Worm (Caenorhabditis elegans): ENCODE measurements around the gene atx-2.
A peak's percentile ranks its signal among the peaks of the same experiment; 100 is the strongest.

The atx-2 gene

DNA sequence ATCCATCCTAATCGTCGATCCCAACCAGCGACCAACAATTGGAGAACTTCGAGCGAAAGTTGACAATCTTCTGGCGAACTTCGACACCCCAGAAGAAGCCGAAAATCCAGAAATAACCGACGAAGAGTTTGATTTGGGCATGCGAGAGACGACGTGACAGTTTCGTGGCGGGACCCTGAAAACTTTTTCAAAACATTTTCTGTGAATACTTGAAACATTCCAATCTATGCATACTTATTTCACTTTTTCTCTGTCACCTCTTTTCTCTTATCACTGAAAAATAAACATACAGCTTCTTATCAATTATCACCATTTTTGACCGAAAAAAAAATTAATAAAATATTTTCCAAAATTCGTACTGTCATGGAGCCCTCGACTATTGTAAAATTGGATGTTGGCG is 20.8 kb downstream of the atx-2 start, which contains the start of gene D2045.8:
Gene D2045.8 (plus strand): TSS at position 301 of the 400 bp plus-strand sequence.
- TF ChIP-seq pha-4 (GFP tag; IDR thresholded peaks at IDR 0.05) (no peak), pha-4 (tag; optimal IDR thresholded peaks at IDR 0.05) (no peak), ceh-44 (GFP tag; IDR thresholded peaks at IDR 0.05) (no peak), daf-16 (GFP tag; optimal IDR thresholded peaks at IDR 0.05) (no peak), daf-16 (tag; optimal IDR thresholded peaks at IDR 0.05) (peak; percentile 18)

DNA sequence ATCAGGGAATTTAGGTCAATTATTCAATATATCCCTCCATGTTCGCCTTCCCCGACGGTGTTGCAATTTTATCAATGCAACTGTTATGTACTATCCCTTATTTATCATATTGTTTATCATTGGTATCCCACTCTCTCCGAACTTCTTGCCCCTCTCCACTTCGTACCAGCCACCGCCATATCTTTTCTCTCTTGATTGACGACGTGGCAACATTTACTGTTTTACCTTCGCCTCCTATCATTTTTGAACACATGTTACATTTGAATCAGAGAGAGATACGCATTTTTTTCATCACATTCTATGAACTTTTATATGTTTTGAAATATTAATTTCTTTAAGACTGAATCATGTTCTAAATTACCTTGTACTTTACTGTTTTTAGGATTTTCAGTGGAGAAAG is 25.3 kb downstream of the atx-2 start:
- peak; percentile 45 for TF ChIP-seq mxl-3 (GFP tag; optimal IDR thresholded peaks at IDR 0.05)
- TF ChIP-seq zip-2 (tag; optimal IDR thresholded peaks at IDR 0.05): no peak
- no peak for TF ChIP-seq mdl-1 (tag; optimal IDR thresholded peaks at IDR 0.05)
- TF ChIP-seq nhr-28 (tag; optimal IDR thresholded peaks at IDR 0.05): peak; percentile 34

ce11 chrIII:10488052-10488451 is 26.9 kb downstream of the atx-2 start, which contains the start of gene ptr-25:
Gene ptr-25, plus strand, starts transcription at chrIII:10488124.
- TF ChIP-seq zfp-2 (tag; optimal IDR thresholded peaks at IDR 0.05) (no peak), lim-7 (GFP tag; IDR thresholded peaks at IDR 0.05) (no peak), unc-62 (GFP tag; optimal IDR thresholded peaks at IDR 0.05 in 1 of 2) (peak in 1 of 2 experiments; percentile 94), unc-62 (tag; optimal IDR thresholded peaks at IDR 0.05) (no peak), attf-4 (tag; optimal IDR thresholded peaks at IDR 0.05) (no peak)

- TF ChIP-seq zip-2 (tag; optimal IDR thresholded peaks at IDR 0.05): no peak
- no peak for TF ChIP-seq nhr-28 (tag; optimal IDR thresholded peaks at IDR 0.05)
- no peak for TF ChIP-seq unc-130 (GFP tag; optimal IDR thresholded peaks at IDR 0.05)
- no peak for TF ChIP-seq cey-2 (tag; optimal IDR thresholded peaks at IDR 0.05; ENCODE audit: borderline replicate concordance, insufficient read depth)
- no peak for TF ChIP-seq R02D3.7 (tag; optimal IDR thresholded peaks at IDR 0.05)
- no peak for TF ChIP-seq sdz-12 (GFP tag; optimal IDR thresholded peaks at IDR 0.05)
- TF ChIP-seq mes-2 (tag; optimal IDR thresholded peaks at IDR 0.05; ENCODE audit: poor library complexity, severe bottlenecking): no peak
- no peak for TF ChIP-seq daf-16 (GFP tag; optimal IDR thresholded peaks at IDR 0.05)
- no peak for TF ChIP-seq daf-16 (tag; optimal IDR thresholded peaks at IDR 0.05)
- no peak for TF ChIP-seq nhr-11 (tag; optimal IDR thresholded peaks at IDR 0.05)
- TF ChIP-seq nhr-41 (GFP tag; IDR thresholded peaks at IDR 0.05): no peak
- no peak for TF ChIP-seq unc-39 (tag; optimal IDR thresholded peaks at IDR 0.05)
Measured at ce11 chrIII:10503753-10504152, 42.6 kb downstream of the atx-2 start, which contains the start of gene rab-33. Gene rab-33, minus strand, starts transcription at chrIII:10503853.

- peak; percentile 52 for TF ChIP-seq hmg-1.1 (GFP tag; IDR thresholded peaks at IDR 0.05)
- no peak for TF ChIP-seq lir-3 (tag; optimal IDR thresholded peaks at IDR 0.05)
- TF ChIP-seq ztf-7 (tag; optimal IDR thresholded peaks at IDR 0.05): peak; percentile 55
- no peak for TF ChIP-seq T26A8.4 (GFP tag; IDR thresholded peaks at IDR 0.05)
- TF ChIP-seq lin-38 (GFP tag; IDR thresholded peaks at IDR 0.05): peak; percentile 96
- peak; percentile 79 for TF ChIP-seq mep-1 (tag; optimal IDR thresholded peaks at IDR 0.05)
- TF ChIP-seq hif-1 (tag; optimal IDR thresholded peaks at IDR 0.05): peak in 1 of 2 experiments; percentile 24
- TF ChIP-seq lin-13 (GFP tag; optimal IDR thresholded peaks at IDR 0.05): peak; percentile 74
- TF ChIP-seq nhr-28 (tag; optimal IDR thresholded peaks at IDR 0.05): no peak
- peak in 1 of 2 experiments; percentile 84 for TF ChIP-seq unc-62 (GFP tag; optimal IDR thresholded peaks at IDR 0.05 in 1 of 2)
- no peak for TF ChIP-seq unc-62 (tag; optimal IDR thresholded peaks at IDR 0.05)
- peak; percentile 6 for TF ChIP-seq F37D6.2 (tag; optimal IDR thresholded peaks at IDR 0.05)
- TF ChIP-seq gei-8 (GFP tag; optimal IDR thresholded peaks at IDR 0.05): no peak
- TF ChIP-seq fkh-10 (GFP tag; optimal IDR thresholded peaks at IDR 0.05): no peak
- TF ChIP-seq Y105C5A.15 (GFP tag; IDR thresholded peaks at IDR 0.05): no peak
- TF ChIP-seq lin-39 (tag; optimal IDR thresholded peaks at IDR 0.05): no peak
- no peak for TF ChIP-seq zip-11 (GFP tag; IDR thresholded peaks at IDR 0.05)
- TF ChIP-seq lsy-2 (tag; optimal IDR thresholded peaks at IDR 0.05): peak in 1 of 2 experiments; percentile 93
- TF ChIP-seq nhr-48 (tag; optimal IDR thresholded peaks at IDR 0.05): no peak
- no peak for TF ChIP-seq pha-4 (GFP tag; IDR thresholded peaks at IDR 0.05)
- TF ChIP-seq pha-4 (tag; optimal IDR thresholded peaks at IDR 0.05): peak; percentile 79
- no peak for TF ChIP-seq pqm-1 (tag; optimal IDR thresholded peaks at IDR 0.05)
- no peak for TF ChIP-seq dmd-6 (GFP tag; IDR thresholded peaks at IDR 0.05)
- TF ChIP-seq unc-39 (tag; optimal IDR thresholded peaks at IDR 0.05): no peak
- peak; percentile 38 for TF ChIP-seq hlh-11 (tag; optimal IDR thresholded peaks at IDR 0.05)
- peak; percentile 35 for TF ChIP-seq unc-130 (GFP tag; optimal IDR thresholded peaks at IDR 0.05)
- peak; percentile 70 for TF ChIP-seq nhr-77 (tag; optimal IDR thresholded peaks at IDR 0.05)
- TF ChIP-seq sdz-12 (GFP tag; optimal IDR thresholded peaks at IDR 0.05): no peak
- peak; percentile 30 for TF ChIP-seq hlh-30 (tag; optimal IDR thresholded peaks at IDR 0.05; ENCODE audit: insufficient read depth)
Measured at ce11 chrIII:10505182-10505581, 44.0 kb downstream of the atx-2 start, which contains the start of the genes taf-11.3 and urm-1. Gene taf-11.3, minus strand, starts transcription at chrIII:10505250. Gene urm-1, plus strand, starts transcription at chrIII:10505480.
